Worm (Caenorhabditis elegans) whole organism, young adult: Measurements from ENCODE around the gene srt-29.

Source experiments
- B0336.3 ChIP-seq: fragments of 200-800 bp; sonication (Bioruptor generic); IDR thresholded peaks from 2 replicates; pipeline ENCODE4 v1.3.6; 2022; ENCODE audit warnings: missing genetic modification characterization, missing compliant biosample characterization
- C17E4.6 ChIP-seq: fragments of 200-800 bp; sonication (Bioruptor generic); IDR thresholded peaks from 2 replicates; pipeline ENCODE4 v1.3.6; 2022; ENCODE audit warnings: missing genetic modification reagents, missing genetic modification characterization, missing compliant biosample characterization
- F33H1.4 ChIP-seq: fragments of 200-800 bp; sonication (Bioruptor generic); IDR thresholded peaks from 2 replicates; pipeline ENCODE4 v1.3.6; 2022; ENCODE audit warnings: missing genetic modification reagents, missing genetic modification characterization, missing compliant biosample characterization
- F39B2.1 ChIP-seq: fragments of 200-800 bp; sonication (Bioruptor generic); IDR thresholded peaks from 2 replicates; pipeline ENCODE4 v1.3.6; 2022; ENCODE audit warnings: missing genetic modification reagents, missing genetic modification characterization, missing compliant biosample characterization
- F57A8.1 ChIP-seq: fragments of 200-800 bp; sonication (Bioruptor generic); optimal IDR thresholded peaks from 2 replicates; lab custom pipeline; 2018; ENCODE audit warnings: mild to moderate bottlenecking, missing genetic modification characterization, moderate library complexity, missing compliant biosample characterization
- T07F8.4 ChIP-seq: sonication (generic microtip); optimal IDR thresholded peaks from 2 replicates; lab custom pipeline; 2016; ENCODE audit warnings: mild to moderate bottlenecking, missing genetic modification characterization, moderate library complexity, missing compliant biosample characterization
- Y53F4B.3 ChIP-seq: fragments of 200-800 bp; sonication (Bioruptor generic); IDR thresholded peaks from 2 replicates; pipeline ENCODE4 v1.3.6; 2022; ENCODE audit warnings: missing genetic modification reagents, missing genetic modification characterization, missing compliant biosample characterization
- Y67H2A.10 ChIP-seq: fragments of 200-800 bp; sonication (Bioruptor generic); conservative IDR thresholded peaks from 2 replicates; pipeline ENCODE4 v1.3.6; 2022; ENCODE audit warnings: missing genetic modification reagents, missing genetic modification characterization, missing compliant biosample characterization
- Y95B8A.8 ChIP-seq: fragments of 200-800 bp; sonication (Bioruptor generic); IDR thresholded peaks from 2 replicates; pipeline ENCODE4 v1.3.6; 2022; ENCODE audit warnings: missing genetic modification reagents, missing genetic modification characterization, missing compliant biosample characterization
- atf-7 ChIP-seq: sonication (generic microtip); optimal IDR thresholded peaks from 2 replicates; lab custom pipeline; 2017; ENCODE audit warnings: mild to moderate bottlenecking, missing genetic modification characterization, missing compliant biosample characterization
- attf-6 ChIP-seq: fragments of 200-800 bp; sonication (Bioruptor generic); IDR thresholded peaks from 2 replicates; pipeline ENCODE4 v1.3.6; 2022; ENCODE audit warnings: missing genetic modification reagents, missing genetic modification characterization, missing compliant biosample characterization
- bed-2 ChIP-seq: fragments of 200-800 bp; sonication (Bioruptor generic); IDR thresholded peaks from 2 replicates; pipeline ENCODE4 v1.3.6; 2022; ENCODE audit warnings: missing genetic modification reagents, missing genetic modification characterization, missing compliant biosample characterization
- cebp-1 ChIP-seq, 2 experiments: fragments of 200-800 bp in 1 of 2; sonication (Bioruptor generic) in 1 of 2; sonication (generic microtip) in 1 of 2; IDR thresholded peaks in 1 of 2; optimal IDR thresholded peaks in 1 of 2; 2 replicates each; pipeline versions ENCODE4 v1.3.6 to Lab custom; 2017 to 2022; ENCODE audit warnings: missing compliant biosample characterization in 2 of 2, missing genetic modification characterization in 2 of 2, mild to moderate bottlenecking in 1 of 2, missing genetic modification reagents in 1 of 2, moderate library complexity in 1 of 2
- ceh-79 ChIP-seq: sonication (generic microtip); optimal IDR thresholded peaks from 2 replicates; lab custom pipeline; 2017; ENCODE audit warnings: mild to moderate bottlenecking, missing genetic modification characterization, missing compliant biosample characterization
- chd-7 ChIP-seq: sonication (generic microtip); optimal IDR thresholded peaks from 2 replicates; lab custom pipeline; 2016; ENCODE audit warnings: mild to moderate bottlenecking, missing genetic modification characterization, moderate library complexity, missing compliant biosample characterization
- die-1 ChIP-seq: sonication (generic microtip); optimal IDR thresholded peaks from 2 replicates; lab custom pipeline; 2016; ENCODE audit warnings: missing genotype, mild to moderate bottlenecking, missing genetic modification characterization, missing compliant biosample characterization
- efl-1 ChIP-seq: fragments of 150-350 bp; optimal IDR thresholded peaks from 2 replicates; lab custom pipeline; 2014; ENCODE audit warnings: missing biosample characterization, missing genetic modification reagents, missing genetic modification characterization
- egrh-3 ChIP-seq: fragments of 200-800 bp; sonication (Bioruptor generic); IDR thresholded peaks from 2 replicates; pipeline ENCODE4 v1.3.6; 2022; ENCODE audit warnings: missing genetic modification reagents, missing genetic modification characterization, missing compliant biosample characterization
- fkh-3 ChIP-seq: sonication (generic microtip); optimal IDR thresholded peaks from 2 replicates; lab custom pipeline; 2016; ENCODE audit warnings: mild to moderate bottlenecking, missing genetic modification characterization, missing compliant biosample characterization
- gei-17 ChIP-seq: fragments of 200-800 bp; sonication (Bioruptor generic); optimal IDR thresholded peaks from 2 replicates; lab custom pipeline; 2018; ENCODE audit warnings: mild to moderate bottlenecking, missing genetic modification characterization, missing compliant biosample characterization
- him-1 ChIP-seq: sonication (generic microtip); optimal IDR thresholded peaks from 2 replicates; lab custom pipeline; 2016; ENCODE audit warnings: missing genotype, missing genetic modification reagents, missing genetic modification characterization, missing compliant biosample characterization
- lin-35 ChIP-seq, 3 experiments: fragments of 150-350 bp in 2 of 3; sonication (generic microtip) in 1 of 3; optimal IDR thresholded peaks; 2 replicates each; lab custom pipeline; 2014 to 2018; ENCODE audit warnings: missing biosample characterization in 3 of 3, missing genetic modification characterization in 3 of 3, missing genetic modification reagents in 3 of 3
- lsy-27 ChIP-seq: sonication (generic microtip); optimal IDR thresholded peaks from 2 replicates; lab custom pipeline; 2017; ENCODE audit warnings: missing genetic modification characterization, mild to moderate bottlenecking, missing compliant biosample characterization, antibody characterized with exemption, missing genotype, borderline replicate concordance; ENCODE audit not compliant: insufficient read depth
- madf-6 ChIP-seq: fragments of 200-800 bp; sonication (Bioruptor generic); IDR thresholded peaks from 2 replicates; pipeline ENCODE4 v1.3.6; 2022; ENCODE audit warnings: missing genetic modification reagents, missing genetic modification characterization, missing compliant biosample characterization
- madf-8 ChIP-seq: fragments of 200-800 bp; sonication (Bioruptor generic); conservative IDR thresholded peaks from 2 replicates; pipeline ENCODE4 v1.3.6; 2022; ENCODE audit warnings: missing genetic modification reagents, missing genetic modification characterization, missing compliant biosample characterization
- mcd-1 ChIP-seq: fragments of 200-800 bp; sonication (Bioruptor generic); IDR thresholded peaks from 2 replicates; pipeline ENCODE4 v1.3.6; 2022; ENCODE audit warnings: missing genetic modification reagents, missing genetic modification characterization, missing compliant biosample characterization
- mel-28 ChIP-seq: sonication (generic microtip); optimal IDR thresholded peaks from 2 replicates; lab custom pipeline; 2016; ENCODE audit warnings: borderline replicate concordance, mild to moderate bottlenecking, missing genetic modification characterization, missing compliant biosample characterization
- nfya-2 ChIP-seq: fragments of 200-800 bp; sonication (Bioruptor generic); IDR thresholded peaks from 2 replicates; pipeline ENCODE4 v1.3.6; 2022; ENCODE audit warnings: missing genetic modification reagents, missing genetic modification characterization, missing compliant biosample characterization
- nhr-179 ChIP-seq: sonication (generic microtip); optimal IDR thresholded peaks from 2 replicates; lab custom pipeline; 2016; ENCODE audit warnings: mild to moderate bottlenecking, missing genetic modification characterization, missing compliant biosample characterization
- nhr-27 ChIP-seq: fragments of 200-800 bp; sonication (Bioruptor generic); optimal IDR thresholded peaks from 2 replicates; lab custom pipeline; 2018; ENCODE audit warnings: mild to moderate bottlenecking, missing genetic modification characterization, moderate library complexity, missing compliant biosample characterization
- pha-4 ChIP-seq: fragments of 150-350 bp; sonication (generic microtip); optimal IDR thresholded peaks from 2 replicates; lab custom pipeline; 2014; ENCODE audit warnings: missing biosample characterization, missing genetic modification reagents, missing genetic modification characterization
- rec-8 ChIP-seq, 2 experiments: sonication (generic microtip); optimal IDR thresholded peaks; 2 replicates each; lab custom pipeline; 2016; ENCODE audit warnings: mild to moderate bottlenecking in 2 of 2, missing genetic modification characterization in 2 of 2, missing genetic modification reagents in 2 of 2, missing genotype in 2 of 2, missing biosample characterization in 1 of 2, missing compliant biosample characterization in 1 of 2, moderate library complexity in 1 of 2
- snpc-1.3 ChIP-seq: sonication (generic microtip); optimal IDR thresholded peaks from 2 replicates; lab custom pipeline; 2017; ENCODE audit warnings: missing genetic modification characterization, mild to moderate bottlenecking, missing compliant biosample characterization, antibody characterized with exemption, moderate library complexity, missing genotype, missing genetic modification reagents; ENCODE audit not compliant: insufficient read depth
- snpc-4 ChIP-seq, 5 experiments: fragments of 150-350 bp in 1 of 5; sonication (generic microtip) in 4 of 5; optimal IDR thresholded peaks; 2 replicates each; lab custom pipeline; 2014 to 2018; ENCODE audit warnings: missing genetic modification characterization in 5 of 5, missing biosample characterization in 3 of 5, antibody characterized with exemption in 2 of 5, mild to moderate bottlenecking in 2 of 5, missing compliant biosample characterization in 2 of 5, missing genotype in 2 of 5, moderate library complexity in 2 of 5, missing genetic modification reagents in 1 of 5
- tbp1 ChIP-seq: fragments of 200-800 bp; sonication (Bioruptor generic); optimal IDR thresholded peaks from 2 replicates; lab custom pipeline; 2018; ENCODE audit warnings: mild to moderate bottlenecking, missing genetic modification characterization, missing compliant biosample characterization
- unc-62 ChIP-seq: fragments of 150-350 bp; optimal IDR thresholded peaks from 2 replicates; lab custom pipeline; 2014; ENCODE audit warnings: missing biosample characterization, missing genetic modification reagents, missing genetic modification characterization
- xnd-1 ChIP-seq: sonication (generic microtip); optimal IDR thresholded peaks from 2 replicates; lab custom pipeline; 2016; ENCODE audit warnings: missing genotype, missing genetic modification reagents, missing genetic modification characterization, missing compliant biosample characterization
- zfh-2 ChIP-seq: fragments of 200-800 bp; sonication (Bioruptor generic); conservative IDR thresholded peaks from 2 replicates; pipeline ENCODE4 v1.3.6; 2022; ENCODE audit warnings: missing genetic modification reagents, missing genetic modification characterization, missing compliant biosample characterization
- zim-3 ChIP-seq: sonication (generic microtip); optimal IDR thresholded peaks from 2 replicates; lab custom pipeline; 2017; ENCODE audit warnings: mild to moderate bottlenecking, missing genetic modification characterization, moderate library complexity, missing compliant biosample characterization
- ztf-18 ChIP-seq: sonication (generic microtip); optimal IDR thresholded peaks from 2 replicates; lab custom pipeline; 2016; ENCODE audit warnings: missing genotype, mild to moderate bottlenecking, missing genetic modification characterization, missing compliant biosample characterization
- ztf-25 ChIP-seq: fragments of 200-800 bp; sonication (Bioruptor generic); IDR thresholded peaks from 2 replicates; pipeline ENCODE4 v1.3.6; 2022; ENCODE audit warnings: missing genetic modification reagents, missing genetic modification characterization, missing compliant biosample characterization
- ztf-28 ChIP-seq: fragments of 200-800 bp; sonication (Bioruptor generic); IDR thresholded peaks from 2 replicates; pipeline ENCODE4 v1.3.6; 2022; ENCODE audit warnings: missing genetic modification reagents, missing genetic modification characterization, missing compliant biosample characterization

srt-29 gene

DNA sequence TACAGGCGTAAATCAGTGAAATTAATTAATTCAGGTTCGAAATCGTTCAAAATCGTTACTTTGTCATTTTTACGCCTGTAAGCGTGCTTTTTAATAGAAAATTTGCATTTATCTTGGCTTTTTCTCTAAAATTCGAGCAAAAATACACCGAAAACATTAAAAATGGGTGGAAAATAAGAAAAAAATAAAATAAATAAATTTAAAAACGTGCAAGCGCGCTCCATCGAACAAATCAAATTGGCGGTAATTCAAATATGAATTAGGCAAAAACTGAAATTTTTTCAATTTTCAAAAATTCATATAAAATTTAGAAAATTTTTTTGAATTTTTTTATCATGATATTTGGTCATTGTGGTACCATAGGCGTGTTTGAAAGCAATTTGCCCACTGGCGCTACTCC, 27.2 kb downstream of the srt-29 start:
- TF ChIP-seq mcd-1 (GFP tag; lab: Robert Waterston, UW), result peak; percentile 55; the same call in 1 of the 2 replicates

DNA sequence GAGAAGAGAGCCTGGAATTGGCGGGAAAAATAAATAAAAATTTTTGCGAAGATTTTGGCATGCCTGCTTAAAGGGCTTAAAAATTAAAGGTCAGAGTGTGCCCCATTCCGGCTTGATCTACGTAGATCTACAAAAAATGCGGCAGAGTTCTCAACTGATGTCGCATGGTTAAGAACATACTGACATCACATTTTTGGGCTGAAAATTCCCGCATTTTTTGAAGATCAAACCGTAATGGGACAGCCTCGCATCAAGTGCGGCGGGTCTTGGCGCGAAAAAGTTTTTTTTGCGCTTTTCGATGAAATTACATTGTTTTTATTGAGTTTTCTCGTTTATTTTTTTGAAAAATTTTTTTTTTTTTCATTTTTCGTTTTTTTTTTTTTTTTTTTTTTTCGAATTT, 28.0 kb downstream of the srt-29 start:
- TF ChIP-seq efl-1 (GFP tag; lab: Kevin White, UChicago) (peak; percentile 58), xnd-1 (tag; lab: Kevin White, UChicago) (peak; percentile 42), madf-8 (GFP tag; lab: Robert Waterston, UW) (peak; percentile 45), madf-6 (GFP tag; lab: Robert Waterston, UW) (peak; percentile 67), unc-62 (GFP tag; lab: Kevin White, UChicago) (no peak), F33H1.4 (0 out of 2 replicates have a peak, but pooled peaks have one; percentile 26), Y67H2A.10 (GFP tag; lab: Robert Waterston, UW) (no peak)

DNA sequence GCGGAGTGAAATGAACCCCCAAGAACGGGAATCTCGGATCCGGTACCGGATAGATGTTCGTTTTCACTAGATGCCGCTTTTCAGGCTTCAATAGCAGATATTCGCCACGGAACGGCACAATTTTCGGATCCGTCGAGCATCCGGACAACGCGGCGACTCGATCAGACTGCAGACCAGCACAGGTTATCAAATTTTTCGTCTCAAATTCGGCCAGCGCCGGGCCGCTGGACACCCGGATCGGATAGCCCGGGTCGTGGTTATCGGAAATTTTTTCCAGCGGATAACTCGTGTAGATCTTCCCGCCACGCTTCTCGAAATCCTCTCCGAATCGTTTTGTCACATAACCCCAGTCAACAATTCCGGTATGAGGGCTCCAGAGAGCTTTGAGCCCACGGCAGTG, 28.5 kb downstream of the srt-29 start:
- peak; percentile 63 for TF ChIP-seq zfh-2
- no peak for TF ChIP-seq egrh-3 (GFP tag; lab: Robert Waterston, UW)
- TF ChIP-seq, all 124 proteins: peak for 1

DNA sequence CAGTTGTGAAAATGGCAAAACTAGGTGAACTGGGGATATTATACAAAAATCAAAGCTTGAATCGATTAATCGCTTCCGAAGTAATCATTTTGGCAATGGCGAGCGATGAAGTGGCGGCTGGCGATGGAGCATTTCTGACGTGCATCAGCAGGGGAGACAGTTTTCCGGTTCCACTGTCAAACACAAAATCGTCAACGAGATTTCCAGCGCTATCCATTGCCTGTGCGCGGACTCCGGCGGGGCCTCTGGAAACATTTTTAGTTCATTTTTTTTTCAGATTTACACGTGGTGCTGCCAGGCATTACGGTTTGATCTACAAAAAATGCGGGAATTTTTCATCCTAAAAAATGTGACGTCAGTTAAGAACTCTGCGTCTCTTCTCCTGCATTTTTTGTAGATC, 30.4 kb downstream of the srt-29 start:
- TF ChIP-seq nhr-179 (tag; lab: Kevin White, UChicago) (no peak), tbp1 (GFP tag; lab: Kevin White, UChicago) (no peak), attf-6 (GFP tag; lab: Robert Waterston, UW) (no peak), ceh-79 (no peak), snpc-4 (GFP tag; optimal IDR thresholded peaks at IDR 0.05; lab: Kevin White, UChicago) (no peak), snpc-4 (tag; optimal IDR thresholded peaks at IDR 0.05; lab: Kevin White, UChicago) (no peak), madf-6 (GFP tag; lab: Robert Waterston, UW) (no peak), gei-17 (GFP tag; lab: Kevin White, UChicago) (no peak), nhr-27 (tag; lab: Kevin White, UChicago) (no peak), Y53F4B.3 (GFP tag; lab: Robert Waterston, UW) (no peak), ztf-25 (GFP tag; lab: Robert Waterston, UW) (0 out of 2 replicates have a peak, but pooled peaks have one; percentile 60), zim-3 (tag; lab: Kevin White, UChicago) (no peak), lsy-27 (tag; lab: Kevin White, UChicago) (no peak), fkh-3 (tag; lab: Kevin White, UChicago) (no peak), T07F8.4 (no peak), mel-28 (no peak), nfya-2 (GFP tag; lab: Robert Waterston, UW) (no peak), F39B2.1 (GFP tag; lab: Robert Waterston, UW) (no peak), bed-2 (GFP tag; lab: Robert Waterston, UW) (no peak), lin-35 (GFP tag; optimal IDR thresholded peaks at IDR 0.05; lab: Kevin White, UChicago) (no peak), chd-7 (tag; lab: Kevin White, UChicago) (no peak), Y95B8A.8 (GFP tag; lab: Robert Waterston, UW) (0 out of 2 replicates have a peak, but pooled peaks have one; percentile 5), C17E4.6 (no peak), him-1 (tag; lab: Kevin White, UChicago) (no peak), cebp-1 (GFP tag; IDR thresholded peaks at IDR 0.05; lab: Robert Waterston, UW) (no peak), cebp-1 (tag; optimal IDR thresholded peaks at IDR 0.05; lab: Kevin White, UChicago) (no peak), die-1 (tag; lab: Kevin White, UChicago) (no peak), rec-8 (tag; optimal IDR thresholded peaks at IDR 0.05; lab: Kevin White, UChicago) (no peak), snpc-1.3 (tag; lab: Kevin White, UChicago) (no peak), pha-4 (tag; lab: Kevin White, UChicago) (no peak), atf-7 (tag; lab: Kevin White, UChicago) (no peak), F57A8.1 (GFP tag; lab: Kevin White, UChicago) (no peak), B0336.3 (no peak; the same call in 1 of the 2 replicates), ztf-28 (GFP tag; lab: Robert Waterston, UW) (no peak), ztf-18 (tag; lab: Kevin White, UChicago) (no peak)
